Fruit fly (Drosophila melanogaster) whole organism: ENCODE data around the gene MFS18.

ENCODE experiments used
- CG8478 ChIP-seq: fragments of >200 bp; optimal IDR thresholded peaks from 2 replicates; lab custom pipeline; 2018; ENCODE audit warnings: inconsistent platforms
- Dll ChIP-seq: fragments of >200 bp; optimal IDR thresholded peaks from 2 replicates; lab custom pipeline; 2017
- EcR ChIP-seq, 2 experiments: fragments of >200 bp; optimal IDR thresholded peaks; 2 replicates each; lab custom pipeline; 2017; ENCODE audit warnings: missing biosample characterization in 2 of 2, missing genetic modification characterization in 2 of 2, missing genetic modification reagents in 2 of 2
- pan ChIP-seq: fragments of >200 bp; optimal IDR thresholded peaks from 2 replicates; lab custom pipeline; 2017
- psq ChIP-seq: fragments of >200 bp; optimal IDR thresholded peaks from 2 replicates; lab custom pipeline; 2017
- usp ChIP-seq: fragments of >200 bp; optimal IDR thresholded peaks from 2 replicates; lab custom pipeline; 2017; ENCODE audit warnings: missing biosample characterization, missing genetic modification characterization, mixed read lengths

MFS18 gene

DNA sequence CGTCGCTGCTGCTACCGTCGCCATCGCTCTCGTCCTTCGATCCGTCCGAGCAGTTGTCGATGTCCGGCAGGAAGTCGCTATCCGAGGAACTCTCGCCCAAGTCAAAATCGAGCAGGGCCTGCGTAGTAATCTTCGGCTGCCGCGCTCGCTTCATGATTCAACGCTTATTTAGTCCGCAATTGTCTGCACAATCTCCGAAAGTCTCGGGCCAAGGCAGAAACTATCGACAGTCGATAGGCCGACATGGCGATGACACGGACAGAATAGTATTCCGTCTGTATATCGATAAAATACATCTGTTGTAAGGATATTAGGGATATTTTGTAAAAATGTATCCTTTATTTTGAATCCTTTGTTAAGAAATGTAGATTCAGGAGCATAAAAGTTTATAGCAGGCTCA is 4.4 kb upstream of the MFS18 start, which contains the start of gene CG15439:
Gene CG15439 (minus strand): TSS at position 241 of the 400 bp plus-strand sequence.
- TF ChIP-seq CG8478 (lab: Kevin White, UChicago) (no peak), pan (lab: Kevin White, UChicago) (no peak), usp (no peak), psq (lab: Kevin White, UChicago) (no peak), EcR (GFP tag; optimal IDR thresholded peaks at IDR 0.05; lab: Kevin White, UChicago) (no peak), Dll (no peak)

DNA sequence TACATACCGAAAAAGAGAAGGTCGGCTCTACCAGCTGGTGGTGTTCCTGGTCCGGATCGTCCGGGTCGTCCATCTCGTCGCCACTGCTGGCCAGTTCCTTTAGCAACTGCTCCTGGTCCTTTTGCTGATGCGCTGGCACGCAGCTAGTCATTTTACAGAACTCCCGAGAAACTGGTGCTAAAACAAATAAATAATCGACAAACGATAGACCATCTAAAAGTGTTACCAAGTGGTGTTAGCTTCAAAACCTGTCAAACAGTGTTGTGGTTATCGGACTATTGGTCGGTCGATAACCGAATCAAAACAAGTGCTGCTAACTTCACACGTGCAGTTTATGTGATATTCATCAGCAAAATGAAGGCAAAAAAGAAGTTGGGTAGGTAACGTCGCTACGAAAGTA is 4.0 kb downstream of the MFS18 start, which contains the start of the genes morgue and Elp3:
Gene morgue (minus strand): TSS at position 224 of the 400 bp plus-strand sequence.
Gene Elp3 (plus strand): TSS at position 276 of the 400 bp plus-strand sequence.
- TF ChIP-seq usp = no peak
- no peak for TF ChIP-seq CG8478 (lab: Kevin White, UChicago)
- TF ChIP-seq psq (lab: Kevin White, UChicago) = no peak
- TF ChIP-seq EcR (GFP tag; optimal IDR thresholded peaks at IDR 0.05; lab: Kevin White, UChicago) = no peak
- TF ChIP-seq pan (lab: Kevin White, UChicago) = no peak
- no peak for TF ChIP-seq Dll

DNA sequence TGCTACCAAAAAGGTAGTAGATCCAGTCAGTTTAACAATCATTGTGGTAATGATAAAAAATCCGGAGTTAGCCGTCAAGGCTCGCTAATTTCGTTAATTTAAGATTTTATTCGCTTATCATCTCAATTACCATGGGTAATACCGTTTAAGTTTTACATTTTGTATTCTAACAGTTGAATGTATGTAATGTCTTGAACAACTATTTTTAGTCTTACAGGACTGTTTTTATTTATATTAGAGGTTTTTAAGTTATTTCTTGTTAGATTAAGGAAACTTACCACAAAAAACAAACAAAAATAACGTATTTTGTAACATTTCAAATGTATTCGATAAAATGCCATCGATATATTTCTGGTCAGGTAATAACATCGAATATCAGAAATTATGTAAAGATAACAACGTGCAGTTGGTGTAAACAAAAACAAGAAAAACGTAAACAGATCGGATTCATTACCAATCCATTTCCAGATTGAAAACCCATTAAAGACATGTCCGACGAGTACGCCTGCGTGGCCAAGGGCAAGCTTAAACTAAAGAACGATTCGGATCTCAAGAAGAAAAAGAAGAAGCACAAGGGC is 6.3 kb downstream of the MFS18 start, which contains the start of the genes Sfp24F and CG15432:
Gene Sfp24F (minus strand): TSS at position 51 of the 578 bp plus-strand sequence.
Gene CG15432 (plus strand): TSS at position 311 of the 578 bp plus-strand sequence.
- TF ChIP-seq CG8478 (lab: Kevin White, UChicago) = no peak
- TF ChIP-seq pan (lab: Kevin White, UChicago) = no peak
- no peak for TF ChIP-seq usp
- no peak for TF ChIP-seq Dll
- no peak for TF ChIP-seq EcR (GFP tag; optimal IDR thresholded peaks at IDR 0.05; lab: Kevin White, UChicago)
- TF ChIP-seq psq (lab: Kevin White, UChicago) = no peak

DNA sequence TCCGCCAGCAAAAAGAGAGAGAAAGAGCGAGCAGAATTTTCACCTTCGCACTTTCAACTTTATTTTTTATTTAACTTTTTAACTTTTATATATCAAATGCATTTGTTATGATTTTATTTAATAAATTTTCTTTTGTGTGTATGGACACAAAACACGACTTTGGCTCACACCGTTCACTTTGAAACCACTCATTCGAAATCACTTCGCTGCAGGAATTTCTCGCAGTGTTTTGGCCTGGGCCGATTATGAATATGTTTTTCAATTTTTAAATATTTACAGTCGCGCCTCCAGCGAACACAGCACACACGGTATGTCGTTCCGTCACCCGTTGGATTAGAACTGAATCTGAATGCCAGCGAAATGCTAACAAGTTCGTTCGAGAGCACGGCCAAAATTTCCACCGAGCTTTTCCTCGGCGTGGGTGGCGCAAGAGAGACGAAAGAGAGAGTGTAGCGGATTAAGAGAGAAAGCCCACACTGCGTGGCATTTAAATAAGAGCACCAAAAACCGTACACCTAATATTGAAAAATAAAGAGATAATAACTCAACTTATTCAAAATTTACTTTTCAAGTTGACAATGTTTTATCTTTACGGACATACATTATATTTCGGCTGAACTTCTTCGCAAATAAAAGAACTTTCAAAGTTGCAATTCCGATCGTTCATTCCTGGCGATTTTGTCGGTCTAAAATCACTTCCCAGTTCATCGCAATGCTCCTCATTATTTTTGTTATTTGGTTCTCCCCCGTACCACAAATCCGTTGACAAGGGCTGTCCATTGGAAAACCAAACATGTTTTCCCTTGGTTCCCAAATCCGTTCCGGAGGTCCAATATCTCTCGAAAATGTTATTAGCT is 7.3 kb downstream of the MFS18 start, which contains the start of gene CG15431:
Gene CG15431 (minus strand): TSS at position 402 of the 857 bp plus-strand sequence.
- TF ChIP-seq psq (lab: Kevin White, UChicago) (no peak), usp (no peak), CG8478 (lab: Kevin White, UChicago) (no peak), EcR (GFP tag; optimal IDR thresholded peaks at IDR 0.05; lab: Kevin White, UChicago) (no peak), pan (lab: Kevin White, UChicago) (no peak)

DNA sequence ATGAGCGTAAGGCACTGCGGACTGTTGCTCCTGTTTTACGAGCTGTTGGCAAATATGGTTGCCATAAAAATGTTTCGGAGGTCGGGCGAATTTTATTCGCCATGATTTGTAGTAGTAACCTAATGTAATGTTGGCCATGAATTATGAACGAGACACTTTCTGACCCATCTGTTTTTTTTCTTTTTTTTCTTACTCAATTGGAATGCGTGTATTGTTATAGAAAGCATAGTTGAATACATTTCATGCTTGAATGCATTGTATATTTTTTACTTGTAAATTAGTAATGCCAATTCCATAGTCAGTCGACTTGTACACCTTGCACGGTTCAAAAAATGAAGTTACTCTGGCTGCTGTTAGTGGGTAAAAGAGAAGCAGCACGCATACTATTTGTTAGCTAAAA is 10.9 kb downstream of the MFS18 start, which contains the start of gene CG43056:
Gene CG43056 (plus strand): TSS at position 301 of the 400 bp plus-strand sequence.
- TF ChIP-seq pan (lab: Kevin White, UChicago) (no peak), psq (lab: Kevin White, UChicago) (no peak), CG8478 (lab: Kevin White, UChicago) (no peak), usp (no peak), EcR (GFP tag; optimal IDR thresholded peaks at IDR 0.05; lab: Kevin White, UChicago) (no peak), Dll (no peak)

DNA sequence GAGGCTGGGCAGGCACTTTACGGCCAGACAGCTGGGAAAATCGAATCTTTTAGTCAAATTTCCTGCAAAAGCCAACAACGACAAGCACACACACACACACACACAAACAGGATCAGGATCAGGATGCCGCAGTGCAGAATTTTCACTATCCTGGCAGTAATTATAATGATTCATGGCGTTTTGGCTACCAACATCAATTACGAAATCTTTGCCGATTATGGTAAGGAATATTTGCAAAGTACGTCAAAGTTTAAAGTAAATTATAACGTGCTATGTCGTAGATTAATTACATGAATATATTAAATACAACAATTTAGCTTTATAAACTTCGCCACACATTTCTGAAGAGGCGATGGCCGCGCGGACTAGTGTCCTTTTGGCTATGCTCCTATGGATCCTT is 14.8 kb downstream of the MFS18 start, which contains the start of the genes CG34177 and CG34178:
Gene CG34177 (plus strand): TSS at position 301 of the 400 bp plus-strand sequence.
Gene CG34178 (plus strand): TSS at position 301 of the 400 bp plus-strand sequence.
- TF ChIP-seq CG8478 (lab: Kevin White, UChicago) (no peak), psq (lab: Kevin White, UChicago) (no peak), EcR (GFP tag; optimal IDR thresholded peaks at IDR 0.05; lab: Kevin White, UChicago) (no peak), Dll (no peak), usp (no peak), pan (lab: Kevin White, UChicago) (no peak)

DNA sequence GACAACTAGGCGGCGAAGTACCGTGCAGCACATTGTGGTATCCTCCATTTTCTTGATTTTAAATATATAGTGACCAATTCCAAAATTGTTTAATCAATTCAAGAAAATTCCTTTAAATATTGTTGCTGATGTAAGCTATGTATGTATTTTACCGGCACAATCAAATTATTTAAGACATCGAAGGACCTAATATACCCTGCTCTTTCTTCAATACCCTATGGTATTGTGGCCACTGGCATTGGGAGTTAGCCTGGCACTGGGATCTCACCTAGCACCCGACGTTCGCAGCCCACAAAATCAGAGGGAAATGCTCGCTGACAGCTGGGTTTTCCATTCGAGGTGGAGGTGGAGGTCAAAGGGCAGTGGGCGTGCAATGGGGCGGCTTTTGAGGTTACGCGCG is 26.3 kb downstream of the MFS18 start:
- TF ChIP-seq CG8478 (lab: Kevin White, UChicago) (no peak), EcR (GFP tag; optimal IDR thresholded peaks at IDR 0.05; lab: Kevin White, UChicago) (no peak), pan (lab: Kevin White, UChicago) (no peak), psq (lab: Kevin White, UChicago) (no peak), Dll (no peak), usp (no peak)

DNA sequence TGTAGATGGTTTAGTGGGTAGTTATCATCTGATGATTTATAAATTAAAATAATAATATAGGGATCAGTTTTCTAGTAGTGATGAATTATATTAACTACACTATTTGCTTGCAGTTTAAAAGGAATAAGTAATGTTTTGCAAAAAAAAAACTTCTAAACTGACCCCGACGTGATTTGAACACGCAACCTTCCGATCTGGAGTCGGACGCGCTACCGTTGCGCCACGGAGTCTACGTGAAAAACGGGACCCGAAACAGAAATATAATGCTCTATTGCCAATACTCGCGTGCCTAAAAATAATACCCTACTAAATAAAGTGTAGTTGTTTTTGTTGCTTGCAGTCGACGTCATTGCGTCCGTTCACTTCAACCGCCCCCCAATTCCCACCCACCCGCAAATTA is 29.6 kb downstream of the MFS18 start:
- TF ChIP-seq CG8478 (lab: Kevin White, UChicago) = no peak
- no peak for TF ChIP-seq Dll
- no peak for TF ChIP-seq pan (lab: Kevin White, UChicago)
- no peak for TF ChIP-seq EcR (GFP tag; optimal IDR thresholded peaks at IDR 0.05; lab: Kevin White, UChicago)
- no peak for TF ChIP-seq psq (lab: Kevin White, UChicago)
- TF ChIP-seq usp = no peak

DNA sequence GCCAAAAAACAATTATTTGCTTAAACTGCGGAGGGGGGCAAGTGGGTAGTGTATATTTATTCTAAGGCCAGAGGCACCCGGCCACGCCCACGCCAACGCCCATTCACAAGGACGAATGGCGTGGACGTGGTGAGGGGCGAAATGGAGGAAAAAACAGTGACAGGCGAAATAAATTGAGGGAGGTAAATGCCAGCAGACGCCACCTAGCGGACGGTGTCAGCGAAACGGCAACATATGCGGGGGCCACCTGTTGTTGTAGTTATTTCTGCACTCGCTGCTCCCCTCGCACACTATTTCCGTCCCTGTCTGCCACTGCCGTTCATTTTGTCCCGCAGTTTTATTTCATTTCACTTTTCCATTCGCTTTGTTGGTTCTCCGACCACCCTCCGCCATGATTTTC is 30.5 kb downstream of the MFS18 start:
- no peak for TF ChIP-seq psq (lab: Kevin White, UChicago)
- no peak for TF ChIP-seq usp

DNA sequence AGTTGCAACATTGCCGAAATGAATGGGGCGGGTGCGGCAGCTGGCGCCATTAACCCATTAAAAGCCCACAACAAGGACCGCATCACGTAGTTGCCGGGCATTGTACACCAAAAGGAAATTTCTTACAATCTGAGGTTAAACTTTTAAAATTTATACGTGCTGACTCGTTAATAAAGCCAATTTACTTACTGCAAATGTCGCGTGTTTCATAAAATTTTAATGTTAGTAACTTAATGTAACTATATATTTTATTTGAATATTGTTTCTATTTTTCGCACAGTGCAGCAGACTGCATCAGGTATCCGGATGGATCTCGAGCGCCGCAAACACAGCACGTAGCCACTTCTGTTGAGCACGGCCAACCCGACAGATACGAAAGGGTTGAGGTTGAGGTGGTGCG is 31.5 kb downstream of the MFS18 start:
- TF ChIP-seq psq (lab: Kevin White, UChicago) (no peak), CG8478 (lab: Kevin White, UChicago) (no peak), Dll (no peak)

DNA sequence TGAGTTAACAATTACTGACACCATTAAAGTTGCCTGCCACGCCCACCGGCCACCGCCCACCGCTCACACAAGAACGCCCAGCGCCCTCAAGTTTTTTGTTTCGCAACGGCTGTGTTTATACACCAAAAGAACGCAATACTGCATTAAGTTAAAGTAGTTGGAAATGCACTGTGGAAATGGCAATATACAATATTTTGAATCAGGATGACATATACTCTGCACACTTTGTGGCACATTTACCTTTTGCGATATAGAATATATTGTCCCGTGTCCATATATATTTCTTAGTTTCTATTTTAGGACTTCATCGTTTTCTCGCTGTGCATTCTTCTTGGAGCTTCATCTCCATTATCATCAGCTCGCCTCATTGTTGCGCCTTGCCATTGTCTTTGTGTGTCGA is 32.3 kb downstream of the MFS18 start:
- TF ChIP-seq EcR (GFP tag; optimal IDR thresholded peaks at IDR 0.05; lab: Kevin White, UChicago) (no peak), pan (lab: Kevin White, UChicago) (no peak), usp (no peak), Dll (no peak), psq (lab: Kevin White, UChicago) (no peak), CG8478 (lab: Kevin White, UChicago) (no peak)

DNA sequence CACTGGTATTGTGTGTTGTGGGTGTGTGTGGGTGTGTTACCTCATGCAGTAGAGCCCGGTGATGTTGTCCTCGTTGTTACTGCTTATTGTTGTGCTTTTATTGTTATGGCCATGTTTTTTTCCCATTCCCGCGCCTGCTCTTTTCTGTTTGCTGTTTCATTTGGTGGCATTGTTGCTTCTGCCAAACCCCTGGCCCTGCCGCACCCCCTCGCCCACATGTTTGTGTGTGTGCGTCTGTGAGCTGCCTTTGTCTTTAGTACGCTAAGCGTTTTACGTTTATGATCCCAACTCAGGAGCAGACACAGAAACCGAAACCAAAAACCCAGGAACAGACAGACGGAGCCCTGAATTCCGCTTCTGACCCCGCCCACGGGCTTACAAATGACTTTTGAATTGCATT is 34.4 kb downstream of the MFS18 start:
- TF ChIP-seq Dll (no peak), psq (lab: Kevin White, UChicago) (no peak), pan (lab: Kevin White, UChicago) (no peak), CG8478 (lab: Kevin White, UChicago) (no peak), usp (no peak), EcR (GFP tag; optimal IDR thresholded peaks at IDR 0.05; lab: Kevin White, UChicago) (no peak)
